Fruit fly (Drosophila melanogaster): ENCODE data around the gene CG32284.
A peak's percentile ranks its signal among the peaks of the same experiment; 100 is the strongest.

Gene CG32284

DNA sequence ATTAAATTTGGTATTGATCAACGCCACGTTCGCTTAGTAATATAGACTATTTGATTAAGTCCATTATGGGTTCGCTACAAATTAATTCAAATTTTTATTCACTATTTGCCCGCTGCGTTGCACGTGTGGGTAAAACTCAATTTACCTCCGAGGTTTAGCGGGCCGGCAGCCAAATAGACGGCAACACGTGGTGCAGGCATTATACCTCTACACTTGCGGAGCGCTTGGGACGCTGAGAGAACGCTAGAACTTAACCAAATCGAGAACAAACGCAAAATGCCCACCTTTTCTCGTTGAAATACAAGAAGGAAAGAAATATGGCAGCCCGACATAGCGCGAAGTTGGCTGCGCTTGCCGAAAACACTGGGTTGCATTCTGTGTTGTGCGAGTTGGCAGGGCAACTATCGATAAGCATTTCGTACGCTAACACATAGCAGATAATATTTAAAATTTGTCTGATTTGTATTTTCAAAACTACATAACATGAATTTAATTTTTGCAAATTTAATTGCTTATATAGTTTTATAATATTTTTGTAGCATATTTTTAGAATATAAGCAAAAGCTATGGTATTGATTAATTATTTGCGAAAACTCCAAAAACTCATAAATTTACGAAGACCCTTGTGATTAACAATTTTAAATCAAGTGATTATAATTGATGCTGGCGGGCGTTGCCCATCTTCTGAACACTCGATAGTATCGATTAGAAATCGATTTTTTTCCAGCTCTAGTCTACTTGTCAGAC, 36.4 kb downstream of the CG32284 start, which contains the start of the genes RpL28 and eIF1 (continued):
- TF ChIP-seq CG12155 (GFP tag; optimal IDR thresholded peaks at IDR 0.05): peak; percentile 83
- peak; percentile 59 for TF ChIP-seq Ada2b (GFP tag; IDR thresholded peaks at IDR 0.05)
- TF ChIP-seq ind (GFP tag; optimal IDR thresholded peaks at IDR 0.05): peak; percentile 80
- TF ChIP-seq CG8359 (GFP tag; optimal IDR thresholded peaks at IDR 0.05; ENCODE audit: borderline replicate concordance): peak; percentile 86
- TF ChIP-seq CG17359 (tag; optimal IDR thresholded peaks at IDR 0.05): peak; percentile 86
- peak; percentile 83 for TF ChIP-seq CG2678 (tag; optimal IDR thresholded peaks at IDR 0.05)
- TF ChIP-seq Myb (GFP tag; optimal IDR thresholded peaks at IDR 0.05): peak; percentile 73
- no peak for TF ChIP-seq CG1832 (GFP tag; optimal IDR thresholded peaks at IDR 0.05)
- peak; percentile 62 for TF ChIP-seq CG15696 (tag; optimal IDR thresholded peaks at IDR 0.05)
- 0 out of 2 replicates have a peak, but pooled peaks have one; percentile 41 for TF ChIP-seq aop (GFP tag; IDR thresholded peaks at IDR 0.05)
- TF ChIP-seq tio (GFP tag; optimal IDR thresholded peaks at IDR 0.05): no peak
- peak in 1 of 2 experiments; percentile 42 for TF ChIP-seq tll (GFP tag; optimal IDR thresholded peaks at IDR 0.05)
- TF ChIP-seq CG2202 (tag; optimal IDR thresholded peaks at IDR 0.05): peak; percentile 85
- peak; percentile 84 for TF ChIP-seq CG16779 (GFP tag; IDR thresholded peaks at IDR 0.05)
- peak; percentile 51 for TF ChIP-seq nerfin-2 (GFP tag; IDR thresholded peaks at IDR 0.05; ENCODE audit: partially characterized antibody)
- peak; percentile 45; the same call in 1 of the 3 replicates for TF ChIP-seq CG7963 (GFP tag; IDR thresholded peaks at IDR 0.05; ENCODE audit: partially characterized antibody)
- peak; percentile 79 for TF ChIP-seq btn (GFP tag; optimal IDR thresholded peaks at IDR 0.05)
- peak; percentile 76 for TF ChIP-seq Bgb (GFP tag; IDR thresholded peaks at IDR 0.05; ENCODE audit: partially characterized antibody)
- peak; percentile 87 for TF ChIP-seq HmgD (GFP tag; optimal IDR thresholded peaks at IDR 0.05)
- peak; percentile 84 for TF ChIP-seq gro (GFP tag; optimal IDR thresholded peaks at IDR 0.05)
- TF ChIP-seq D (optimal IDR thresholded peaks at IDR 0.05): no peak
- TF ChIP-seq D (GFP tag; optimal IDR thresholded peaks at IDR 0.05): peak; percentile 90
- TF ChIP-seq CG3726 (GFP tag; IDR thresholded peaks at IDR 0.05): peak; percentile 83; the same call in 2 of the 3 replicates
- peak; percentile 92 for TF ChIP-seq CG12391 (tag; optimal IDR thresholded peaks at IDR 0.05)
- TF ChIP-seq dmrt99B (tag; optimal IDR thresholded peaks at IDR 0.05): no peak
- peak; percentile 93 for TF ChIP-seq CG8290 (GFP tag; optimal IDR thresholded peaks at IDR 0.05)
- TF ChIP-seq CG8290 (tag; optimal IDR thresholded peaks at IDR 0.05): peak; percentile 89 to 97
- TF ChIP-seq wdn (GFP tag; IDR thresholded peaks at IDR 0.05): peak; percentile 57
- TF ChIP-seq lab (GFP tag; optimal IDR thresholded peaks at IDR 0.05): peak; percentile 60
- peak; percentile 81 for TF ChIP-seq CG8944 (GFP tag; optimal IDR thresholded peaks at IDR 0.05)
- peak; percentile 88 for TF ChIP-seq Asciz (GFP tag; optimal IDR thresholded peaks at IDR 0.05)
- TF ChIP-seq CG2120 (GFP tag; optimal IDR thresholded peaks at IDR 0.05): peak; percentile 77
- TF ChIP-seq Dp (GFP tag; optimal IDR thresholded peaks at IDR 0.05): peak; percentile 60
- TF ChIP-seq repo (GFP tag; optimal IDR thresholded peaks at IDR 0.05): peak; percentile 92
- peak; percentile 76 for TF ChIP-seq en (GFP tag; optimal IDR thresholded peaks at IDR 0.05)
- peak; percentile 95 for TF ChIP-seq CG11456 (GFP tag; IDR thresholded peaks at IDR 0.05)
- TF ChIP-seq CG3407 (GFP tag; optimal IDR thresholded peaks at IDR 0.05): peak; percentile 92
- TF ChIP-seq CG17385 (GFP tag; optimal IDR thresholded peaks at IDR 0.05): peak; percentile 91
- TF ChIP-seq CG17912 (GFP tag; optimal IDR thresholded peaks at IDR 0.05): peak; percentile 91
- TF ChIP-seq phol (tag; optimal IDR thresholded peaks at IDR 0.05): peak; percentile 99
- peak; percentile 82 for TF ChIP-seq Hr3 (GFP tag; optimal IDR thresholded peaks at IDR 0.05)
- peak; percentile 98 for TF ChIP-seq NC2β (GFP tag; optimal IDR thresholded peaks at IDR 0.05)
- peak; percentile 84 for TF ChIP-seq ara (GFP tag; IDR thresholded peaks at IDR 0.05)
- no peak; the same call in none of the 2 replicates for TF ChIP-seq ato (GFP tag; IDR thresholded peaks at IDR 0.05; ENCODE audit: partially characterized antibody)
- peak; percentile 73 for TF ChIP-seq E2f2 (GFP tag; IDR thresholded peaks at IDR 0.05)
- peak; percentile 94 for TF ChIP-seq schlank (tag; optimal IDR thresholded peaks at IDR 0.05)
- peak; percentile 68 for TF ChIP-seq bbx (GFP tag; IDR thresholded peaks at IDR 0.05; ENCODE audit: partially characterized antibody)
- TF ChIP-seq bowl (GFP tag; IDR thresholded peaks at IDR 0.05): 0 out of 2 replicates have a peak, but pooled peaks have one; percentile 58

All from whole organism, embryonic.